Fruit fly (Drosophila melanogaster) whole organism, wandering third instar larva: Measurements from ENCODE around the gene SC35.

Experiments used
- Dfd ChIP-seq: fragments of >200 bp; optimal IDR thresholded peaks from 2 replicates; lab custom pipeline; 2017; ENCODE audit warnings: missing biosample characterization, missing genetic modification characterization
- Dif ChIP-seq: fragments of 200-275, 200-300 bp; sonication (Bioruptor generic); optimal IDR thresholded peaks from 2 replicates; lab custom pipeline; 2018; ENCODE audit warnings: missing biosample characterization, missing genetic modification characterization; ENCODE audit not compliant: partially characterized antibody
- Hnf4 ChIP-seq: fragments of 200-800 bp; sonication (Bioruptor generic); optimal IDR thresholded peaks from 2 replicates; lab custom pipeline; 2016; ENCODE audit warnings: missing biosample characterization, mild to moderate bottlenecking, missing genetic modification characterization
- Hr78 ChIP-seq: fragments of >200 bp; optimal IDR thresholded peaks from 2 replicates; lab custom pipeline; 2017; ENCODE audit warnings: missing biosample characterization, missing genetic modification characterization
- Mio ChIP-seq: sonication (Bioruptor generic); optimal IDR thresholded peaks from 2 replicates; lab custom pipeline; 2016; ENCODE audit warnings: missing biosample characterization, missing genetic modification characterization
- Sp1 ChIP-seq: fragments of 200-800 bp; sonication (Bioruptor generic); optimal IDR thresholded peaks from 3 replicates; lab custom pipeline; 2019; ENCODE audit warnings: missing biosample characterization, mild to moderate bottlenecking, missing genetic modification characterization, moderate library complexity
- Vsx2 ChIP-seq: fragments of 200-300, 225-300 bp; sonication (Bioruptor generic); optimal IDR thresholded peaks from 2 replicates; lab custom pipeline; 2018; ENCODE audit warnings: missing biosample characterization, missing genetic modification characterization; ENCODE audit not compliant: partially characterized antibody
- br ChIP-seq: fragments of 200-800 bp; sonication (Bioruptor generic); optimal IDR thresholded peaks from 2 replicates; lab custom pipeline; 2016; ENCODE audit warnings: missing biosample characterization, missing genetic modification characterization
- brk ChIP-seq: fragments of 200-800 bp; sonication (Bioruptor generic); optimal IDR thresholded peaks from 2 replicates; lab custom pipeline; 2016; ENCODE audit warnings: missing biosample characterization, mild to moderate bottlenecking, missing genetic modification characterization
- dl ChIP-seq, 2 experiments: fragments of 175-275, 200-275 bp in 1 of 2; fragments of 200-275 bp in 1 of 2; sonication (Bioruptor generic); optimal IDR thresholded peaks; lab custom pipeline; 2018; ENCODE audit warnings: mild to moderate bottlenecking in 2 of 2, missing biosample characterization in 2 of 2, missing genetic modification characterization in 2 of 2, moderate library complexity in 2 of 2; ENCODE audit not compliant: partially characterized antibody in 2 of 2, insufficient read depth in 1 of 2
- lola ChIP-seq: fragments of >200 bp; optimal IDR thresholded peaks from 2 replicates; lab custom pipeline; 2017; ENCODE audit warnings: missing biosample characterization, missing genetic modification characterization
- sage ChIP-seq: fragments of 200-800 bp; sonication (Bioruptor generic); optimal IDR thresholded peaks from 2 replicates; lab custom pipeline; 2016; ENCODE audit warnings: missing biosample characterization, mild to moderate bottlenecking, missing genetic modification characterization
- sv ChIP-seq: fragments of 200-800 bp; sonication (Bioruptor generic); optimal IDR thresholded peaks from 3 replicates; lab custom pipeline; 2016; ENCODE audit warnings: missing biosample characterization, missing genetic modification characterization
- usp ChIP-seq: fragments of >200 bp; optimal IDR thresholded peaks from 2 replicates; lab custom pipeline; 2017; ENCODE audit warnings: missing biosample characterization, missing genetic modification characterization

DNA sequence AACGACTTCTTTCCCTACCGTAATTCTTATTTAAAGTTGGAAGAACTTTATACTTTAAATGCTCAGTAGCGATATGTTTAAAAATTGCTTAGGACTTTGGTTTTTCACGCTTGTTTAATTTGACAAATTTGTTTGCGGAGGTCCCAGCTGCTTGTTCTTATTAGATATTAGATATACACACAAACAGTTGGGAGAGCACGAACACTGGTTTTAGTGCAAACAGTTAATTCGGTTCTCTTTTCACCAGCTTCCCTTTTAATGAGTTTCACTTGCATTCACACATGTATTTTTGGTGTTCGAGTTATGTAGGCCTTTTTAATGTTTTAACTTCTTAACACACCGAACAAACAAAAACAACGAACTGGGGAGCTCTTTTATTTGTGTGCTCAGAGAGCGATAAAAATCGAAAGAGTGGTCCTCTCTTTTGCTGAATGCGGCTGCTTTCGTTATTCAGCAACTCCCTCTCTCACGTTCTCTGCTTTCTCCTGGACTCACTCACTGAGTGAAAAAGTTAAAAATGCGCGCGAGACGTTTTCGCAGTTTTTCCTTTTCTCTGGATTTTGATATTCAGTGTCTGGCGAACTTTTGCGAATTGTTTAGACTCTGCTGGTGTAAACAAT is 48.4 kb upstream of the SC35 start:
- TF ChIP-seq Sp1 (GFP tag; lab: Kevin White, UChicago) (no peak), sage (peak; percentile 28), Hnf4 (GFP tag; lab: Kevin White, UChicago) (no peak), Mio (GFP tag; lab: Kevin White, UChicago) (no peak), br (GFP tag; lab: Kevin White, UChicago) (no peak), Hr78 (no peak), Dif (peak; percentile 95), dl (GFP tag; optimal IDR thresholded peaks at IDR 0.05; lab: Kevin White, UChicago; ENCODE audit: insufficient read depth in 1 of 2, partially characterized antibody in 2 of 2) (peak; percentile 70 to 87), brk (GFP tag; lab: Kevin White, UChicago) (peak; percentile 56), sv (GFP tag; lab: Kevin White, UChicago) (no peak), Vsx2 (GFP tag; lab: Kevin White, UChicago) (peak; percentile 69), usp (GFP tag; lab: Kevin White, UChicago) (no peak), Dfd (no peak), lola (no peak)
